Worm (Caenorhabditis elegans) whole organism, late embryonic: Measurements from ENCODE around the gene stc-1.

Experiments
- C08G9.2 ChIP-seq: sonication (generic microtip); optimal IDR thresholded peaks from 2 replicates; lab custom pipeline; 2016; ENCODE audit warnings: mild to moderate bottlenecking, missing genetic modification characterization, moderate library complexity, missing compliant biosample characterization
- K02D7.2 ChIP-seq: sonication (generic microtip); optimal IDR thresholded peaks from 2 replicates; lab custom pipeline; 2017; ENCODE audit warnings: mild to moderate bottlenecking, missing genetic modification characterization, missing compliant biosample characterization
- K09A11.1 ChIP-seq: sonication (generic microtip); optimal IDR thresholded peaks from 2 replicates; lab custom pipeline; 2017; ENCODE audit warnings: antibody characterized with exemption, mild to moderate bottlenecking, missing genetic modification characterization, missing compliant biosample characterization; ENCODE audit not compliant: insufficient read depth
- T23F11.4 ChIP-seq: fragments of 200-800 bp; sonication (Bioruptor generic); optimal IDR thresholded peaks from 2 replicates; lab custom pipeline; 2018; ENCODE audit warnings: mild to moderate bottlenecking, missing genetic modification characterization, missing compliant biosample characterization
- Y22D7AL.16 ChIP-seq: sonication (generic microtip); optimal IDR thresholded peaks from 2 replicates; lab custom pipeline; 2016; ENCODE audit warnings: missing genetic modification characterization, missing compliant biosample characterization
- ahr-1 ChIP-seq: sonication (generic microtip); optimal IDR thresholded peaks from 2 replicates; lab custom pipeline; 2016; ENCODE audit warnings: missing genetic modification characterization, missing compliant biosample characterization
- ama-1 ChIP-seq: fragments of 150-350 bp; optimal IDR thresholded peaks from 2 replicates; lab custom pipeline; 2014
- ceh-18 ChIP-seq: sonication (generic microtip); optimal IDR thresholded peaks from 2 replicates; lab custom pipeline; 2016; ENCODE audit warnings: missing genetic modification characterization, missing compliant biosample characterization
- ceh-19 ChIP-seq: fragments of 200-800 bp; sonication (Bioruptor generic); optimal IDR thresholded peaks from 2 replicates; lab custom pipeline; 2018; ENCODE audit warnings: mild to moderate bottlenecking, missing genetic modification characterization, missing compliant biosample characterization
- ceh-2 ChIP-seq: sonication (generic microtip); optimal IDR thresholded peaks from 2 replicates; lab custom pipeline; 2016; ENCODE audit warnings: missing genotype, missing genetic modification characterization, missing compliant biosample characterization
- ceh-24 ChIP-seq: sonication (generic microtip); optimal IDR thresholded peaks from 2 replicates; lab custom pipeline; 2016; ENCODE audit warnings: mild to moderate bottlenecking, missing genetic modification characterization, missing compliant biosample characterization
- ceh-30 ChIP-seq: fragments of 150-350 bp; optimal IDR thresholded peaks from 2 replicates; lab custom pipeline; 2014; ENCODE audit warnings: missing biosample characterization, missing genetic modification characterization
- ceh-34 ChIP-seq: sonication (generic microtip); optimal IDR thresholded peaks from 2 replicates; lab custom pipeline; 2016; ENCODE audit warnings: mild to moderate bottlenecking, missing genetic modification characterization, missing compliant biosample characterization
- ceh-45 ChIP-seq: fragments of 200-800 bp; sonication (Bioruptor generic); IDR thresholded peaks from 2 replicates; pipeline ENCODE4 v1.3.6; 2022; ENCODE audit warnings: missing genetic modification reagents, missing genetic modification characterization, missing compliant biosample characterization
- ceh-48 ChIP-seq: sonication (generic microtip); optimal IDR thresholded peaks from 2 replicates; lab custom pipeline; 2016; ENCODE audit warnings: missing genetic modification characterization, inconsistent platforms, missing compliant biosample characterization
- ceh-6 ChIP-seq: fragments of 200-800 bp; sonication (Bioruptor generic); optimal IDR thresholded peaks from 2 replicates; lab custom pipeline; 2018; ENCODE audit warnings: mild to moderate bottlenecking, missing genetic modification characterization, missing compliant biosample characterization
- dmd-4 ChIP-seq: sonication (generic microtip); optimal IDR thresholded peaks from 2 replicates; lab custom pipeline; 2016; ENCODE audit warnings: borderline replicate concordance, missing genetic modification characterization, missing compliant biosample characterization
- elt-2 ChIP-seq: sonication (generic microtip); optimal IDR thresholded peaks from 2 replicates; lab custom pipeline; 2016; ENCODE audit warnings: missing genetic modification reagents, missing genetic modification characterization, missing compliant biosample characterization
- elt-4 ChIP-seq: sonication (generic microtip); optimal IDR thresholded peaks from 2 replicates; lab custom pipeline; 2016; ENCODE audit warnings: missing genetic modification characterization, missing compliant biosample characterization
- ets-4 ChIP-seq: sonication (generic microtip); optimal IDR thresholded peaks from 2 replicates; lab custom pipeline; 2016; ENCODE audit warnings: missing genetic modification characterization, missing compliant biosample characterization
- eyg-1 ChIP-seq: sonication (generic microtip); optimal IDR thresholded peaks from 2 replicates; lab custom pipeline; 2016; ENCODE audit warnings: missing genotype, missing genetic modification characterization, missing compliant biosample characterization
- fax-1 ChIP-seq: sonication (generic microtip); optimal IDR thresholded peaks from 2 replicates; lab custom pipeline; 2016; ENCODE audit warnings: missing genotype, missing genetic modification characterization, missing compliant biosample characterization
- fkh-10 ChIP-seq: fragments of 150-350 bp; optimal IDR thresholded peaks from 2 replicates; lab custom pipeline; 2014; ENCODE audit warnings: missing biosample characterization, missing genetic modification reagents, missing genetic modification characterization
- fkh-6 ChIP-seq: sonication (generic microtip); optimal IDR thresholded peaks from 2 replicates; lab custom pipeline; 2016; ENCODE audit warnings: missing genetic modification characterization, missing compliant biosample characterization
- gmeb-2 ChIP-seq: sonication (generic microtip); optimal IDR thresholded peaks from 2 replicates; lab custom pipeline; 2016; ENCODE audit warnings: missing genetic modification characterization, inconsistent platforms, missing compliant biosample characterization
- hlh-13 ChIP-seq: fragments of 200-800 bp; sonication (Bioruptor generic); optimal IDR thresholded peaks from 2 replicates; lab custom pipeline; 2018; ENCODE audit warnings: mild to moderate bottlenecking, missing genetic modification characterization, missing compliant biosample characterization
- lim-6 ChIP-seq: sonication (generic microtip); optimal IDR thresholded peaks from 2 replicates; lab custom pipeline; 2016; ENCODE audit warnings: missing genetic modification characterization, missing compliant biosample characterization
- madf-2 ChIP-seq: sonication (generic microtip); optimal IDR thresholded peaks from 2 replicates; lab custom pipeline; 2017; ENCODE audit warnings: missing genetic modification characterization, missing compliant biosample characterization
- mec-3 ChIP-seq: sonication (generic microtip); optimal IDR thresholded peaks from 2 replicates; lab custom pipeline; 2016; ENCODE audit warnings: borderline replicate concordance, missing genetic modification characterization, missing compliant biosample characterization
- nfya-1 ChIP-seq: sonication (generic microtip); optimal IDR thresholded peaks from 2 replicates; lab custom pipeline; 2017; ENCODE audit warnings: missing genetic modification characterization, mild to moderate bottlenecking, missing compliant biosample characterization, antibody characterized with exemption, moderate library complexity
- npax-4 ChIP-seq: sonication (generic microtip); optimal IDR thresholded peaks from 2 replicates; lab custom pipeline; 2016; ENCODE audit warnings: missing genetic modification characterization, missing compliant biosample characterization
- odd-2 ChIP-seq: sonication (generic microtip); optimal IDR thresholded peaks from 2 replicates; lab custom pipeline; 2017; ENCODE audit warnings: antibody characterized with exemption, mild to moderate bottlenecking, missing genetic modification characterization, missing compliant biosample characterization
- pag-3 ChIP-seq: sonication (generic microtip); optimal IDR thresholded peaks from 2 replicates; lab custom pipeline; 2016; ENCODE audit warnings: missing compliant biosample characterization, missing genetic modification characterization, borderline replicate concordance
- pha-2 ChIP-seq: sonication (generic microtip); optimal IDR thresholded peaks from 2 replicates; lab custom pipeline; 2017; ENCODE audit warnings: mild to moderate bottlenecking, missing genetic modification characterization, missing compliant biosample characterization
- pha-4 ChIP-seq: fragments of 150-350 bp; optimal IDR thresholded peaks from 2 replicates; lab custom pipeline; 2018; ENCODE audit warnings: missing biosample characterization, missing genetic modification reagents, missing genetic modification characterization
- pqm-1 ChIP-seq: sonication (generic microtip); optimal IDR thresholded peaks from 2 replicates; lab custom pipeline; 2016; ENCODE audit warnings: missing genetic modification characterization, missing compliant biosample characterization
- ref-2 ChIP-seq: sonication (generic microtip); optimal IDR thresholded peaks from 2 replicates; lab custom pipeline; 2016; ENCODE audit warnings: missing genetic modification characterization, missing compliant biosample characterization
- rnt-1 ChIP-seq: sonication (generic microtip); optimal IDR thresholded peaks from 2 replicates; lab custom pipeline; 2016; ENCODE audit warnings: missing genetic modification characterization, missing compliant biosample characterization
- sdc-2 ChIP-seq: sonication (generic microtip); optimal IDR thresholded peaks from 2 replicates; lab custom pipeline; 2016; ENCODE audit warnings: missing genotype, missing genetic modification characterization, missing compliant biosample characterization
- sox-2 ChIP-seq: fragments of 200-800 bp; sonication (Bioruptor generic); IDR thresholded peaks from 2 replicates; pipeline ENCODE4 v1.3.6; 2022; ENCODE audit warnings: missing genetic modification reagents, missing genetic modification characterization, missing compliant biosample characterization
- sox-4 ChIP-seq: sonication (generic microtip); optimal IDR thresholded peaks from 2 replicates; lab custom pipeline; 2017; ENCODE audit warnings: mild to moderate bottlenecking, missing genetic modification characterization, inconsistent platforms, missing compliant biosample characterization
- tbx-7 ChIP-seq: sonication (generic microtip); optimal IDR thresholded peaks from 2 replicates; lab custom pipeline; 2016; ENCODE audit warnings: missing genotype, missing genetic modification characterization, missing compliant biosample characterization
- ttx-3 ChIP-seq: sonication (generic microtip); optimal IDR thresholded peaks from 2 replicates; lab custom pipeline; 2016; ENCODE audit warnings: missing genetic modification reagents, missing genetic modification characterization, missing compliant biosample characterization
- unc-42 ChIP-seq: sonication (generic microtip); optimal IDR thresholded peaks from 2 replicates; lab custom pipeline; 2016; ENCODE audit warnings: missing genotype, missing genetic modification characterization, missing compliant biosample characterization
- unc-55 ChIP-seq: sonication (generic microtip); optimal IDR thresholded peaks from 2 replicates; lab custom pipeline; 2017; ENCODE audit warnings: missing biosample characterization, missing genetic modification reagents, missing genetic modification characterization
- zip-5 ChIP-seq: sonication (generic microtip); optimal IDR thresholded peaks from 2 replicates; lab custom pipeline; 2016; ENCODE audit warnings: missing genetic modification characterization, missing compliant biosample characterization
- ztf-16 ChIP-seq: sonication (generic microtip); optimal IDR thresholded peaks from 2 replicates; lab custom pipeline; 2017; ENCODE audit warnings: missing genetic modification characterization, missing compliant biosample characterization

Gene stc-1

DNA sequence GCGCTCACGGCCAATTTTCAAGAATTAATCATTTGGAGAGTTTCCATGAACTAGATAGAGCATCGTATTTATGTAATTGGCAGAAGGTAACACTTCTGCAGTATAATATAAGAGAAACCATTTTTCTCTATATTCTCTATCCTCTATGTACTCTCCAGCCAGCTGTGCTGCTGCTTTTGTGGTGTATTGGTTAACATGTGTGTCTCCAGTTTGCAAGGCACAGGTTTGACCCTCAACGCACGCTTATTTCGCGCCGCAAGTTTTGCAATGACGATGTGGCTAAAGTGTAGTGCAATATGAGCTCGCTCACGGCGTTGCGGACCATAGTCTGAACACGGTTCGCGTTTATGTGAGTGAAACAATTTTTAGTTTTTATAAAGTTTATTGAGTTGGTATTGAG is 19.0 kb downstream of the stc-1 start (continued):
- peak; percentile 71 for TF ChIP-seq ets-4
- no peak for TF ChIP-seq unc-55 (GFP tag; lab: Kevin White, UChicago)
- TF ChIP-seq ceh-6 (GFP tag; lab: Kevin White, UChicago): peak; percentile 87
- peak; percentile 86 for TF ChIP-seq gmeb-2 (tag; lab: Kevin White, UChicago)
- peak; percentile 54 for TF ChIP-seq K09A11.1 (tag; lab: Kevin White, UChicago)
- TF ChIP-seq pqm-1 (tag; lab: Kevin White, UChicago): peak; percentile 49
- TF ChIP-seq ceh-24 (tag; lab: Kevin White, UChicago): peak; percentile 65
- peak; percentile 84 for TF ChIP-seq sox-4 (tag; lab: Kevin White, UChicago)
- peak; percentile 56 for TF ChIP-seq dmd-4 (tag; lab: Kevin White, UChicago)
- TF ChIP-seq zip-5 (tag; lab: Kevin White, UChicago): peak; percentile 33
- peak; percentile 51 for TF ChIP-seq nfya-1
- no peak for TF ChIP-seq mec-3 (tag; lab: Kevin White, UChicago)
- peak; percentile 79 for TF ChIP-seq rnt-1 (tag; lab: Kevin White, UChicago)
- peak; percentile 23 for TF ChIP-seq odd-2
- peak; percentile 83 for TF ChIP-seq eyg-1 (tag; lab: Kevin White, UChicago)
- peak; percentile 84 for TF ChIP-seq ttx-3 (tag; lab: Kevin White, UChicago)
- peak; percentile 70 for TF ChIP-seq tbx-7 (tag; lab: Kevin White, UChicago)
- no peak for TF ChIP-seq pha-4 (tag; lab: Kevin White, UChicago)
- peak; percentile 90 for TF ChIP-seq ceh-34 (tag; lab: Kevin White, UChicago)
- peak; percentile 89 for TF ChIP-seq pha-2 (tag; lab: Kevin White, UChicago)
- TF ChIP-seq ahr-1 (tag; lab: Kevin White, UChicago): peak; percentile 75
- peak; percentile 82 for TF ChIP-seq hlh-13
- peak; percentile 92 for TF ChIP-seq elt-2 (tag; lab: Kevin White, UChicago)
- TF ChIP-seq ceh-48 (tag; lab: Kevin White, UChicago): peak; percentile 82
- TF ChIP-seq ama-1: no peak
- TF ChIP-seq ceh-19 (GFP tag; lab: Kevin White, UChicago): peak; percentile 81
- TF ChIP-seq C08G9.2: peak; percentile 63
- peak; percentile 28 for TF ChIP-seq ceh-30 (tag; lab: Kevin White, UChicago)
- peak; percentile 6 for TF ChIP-seq unc-42 (tag; lab: Kevin White, UChicago)
- TF ChIP-seq elt-4: no peak
- peak; percentile 56 for TF ChIP-seq ceh-18
- TF ChIP-seq sdc-2 (tag; lab: Kevin White, UChicago): peak; percentile 63
- TF ChIP-seq ztf-16 (tag; lab: Kevin White, UChicago): peak; percentile 75
- no peak for TF ChIP-seq lim-6 (tag; lab: Kevin White, UChicago)
- peak; percentile 76; the same call in 1 of the 2 replicates for TF ChIP-seq ceh-45
- TF ChIP-seq madf-2 (tag; lab: Kevin White, UChicago): peak; percentile 67
- TF ChIP-seq fkh-6 (tag; lab: Kevin White, UChicago): peak; percentile 78
- no peak for TF ChIP-seq ref-2 (tag; lab: Kevin White, UChicago)
- peak; percentile 72 for TF ChIP-seq fax-1 (tag; lab: Kevin White, UChicago)
- peak; percentile 27 for TF ChIP-seq pag-3 (tag; lab: Kevin White, UChicago)
- peak; percentile 59 for TF ChIP-seq Y22D7AL.16 (tag; lab: Kevin White, UChicago)
- TF ChIP-seq, all 69 proteins: peak for 57

ce11 chrII:8545315-8545714 is 20.6 kb downstream of the stc-1 start, which contains the start of gene decr-1.2:
decr-1.2 (plus strand) TSS chrII:8545615.
- TF ChIP-seq C08G9.2: no peak
- TF ChIP-seq ttx-3 (tag; lab: Kevin White, UChicago): no peak
- TF ChIP-seq T23F11.4 (GFP tag; lab: Kevin White, UChicago): no peak
- no peak for TF ChIP-seq sdc-2 (tag; lab: Kevin White, UChicago)
- TF ChIP-seq ceh-45: no peak
- no peak for TF ChIP-seq K02D7.2 (tag; lab: Kevin White, UChicago)
- no peak for TF ChIP-seq sox-2 (GFP tag; lab: Robert Waterston, UW)
- TF ChIP-seq fkh-10: no peak
- no peak for TF ChIP-seq ahr-1 (tag; lab: Kevin White, UChicago)
- TF ChIP-seq npax-4 (tag; lab: Kevin White, UChicago): no peak
- no peak for TF ChIP-seq elt-4
- TF ChIP-seq pha-2 (tag; lab: Kevin White, UChicago): no peak
- TF ChIP-seq fkh-6 (tag; lab: Kevin White, UChicago): no peak
- no peak for TF ChIP-seq pqm-1 (tag; lab: Kevin White, UChicago)
- no peak for TF ChIP-seq ceh-2
